Fruit fly (Drosophila melanogaster) whole organism, embryonic: ENCODE measurements around the gene CG10068.

ENCODE experiments used
- CG14050 ChIP-seq: fragments of 200-800 bp; sonication (Bioruptor generic); IDR thresholded peaks from 3 replicates; pipeline ENCODE4 v1.3.6; 2022; ENCODE audit warnings: missing biosample characterization, missing genetic modification characterization
- CG17361 ChIP-seq: fragments of 200-800 bp; sonication (Bioruptor generic); IDR thresholded peaks from 3 replicates; pipeline ENCODE4 v1.3.6; 2022; ENCODE audit warnings: missing biosample characterization, missing genetic modification characterization
- CG17568 ChIP-seq: fragments of 200-800 bp; sonication (Bioruptor generic); optimal IDR thresholded peaks from 2 replicates; lab custom pipeline; 2018; ENCODE audit warnings: missing biosample characterization, mild to moderate bottlenecking, missing genetic modification characterization, moderate library complexity
- CG1792 ChIP-seq: fragments of 200-800 bp; sonication (Bioruptor generic); optimal IDR thresholded peaks from 2 replicates; lab custom pipeline; 2016; ENCODE audit warnings: missing biosample characterization, missing genetic modification characterization
- CG30020 ChIP-seq: fragments of 200-800 bp; optimal IDR thresholded peaks from 2 replicates; lab custom pipeline; 2019; ENCODE audit warnings: missing biosample characterization, mild to moderate bottlenecking, missing genetic modification characterization, moderate library complexity
- CG3726 ChIP-seq: fragments of 200-800 bp; sonication (Bioruptor generic); IDR thresholded peaks from 3 replicates; pipeline ENCODE4, ENCODE4 v1.3.6; 2022; ENCODE audit warnings: missing biosample characterization, missing genetic modification characterization
- CG3838 ChIP-seq: fragments of 200-800 bp; sonication (Bioruptor generic); optimal IDR thresholded peaks from 3 replicates; lab custom pipeline; 2016; ENCODE audit warnings: missing biosample characterization, missing genetic modification characterization
- CG8281 ChIP-seq: fragments of 200-800 bp; sonication (Bioruptor generic); optimal IDR thresholded peaks from 2 replicates; lab custom pipeline; 2018; ENCODE audit warnings: missing biosample characterization, mild to moderate bottlenecking, missing genetic modification characterization, moderate library complexity
- Kr ChIP-seq: fragments of 200-800 bp; sonication (Bioruptor generic); optimal IDR thresholded peaks from 2 replicates; lab custom pipeline; 2017; ENCODE audit warnings: missing biosample characterization, mild to moderate bottlenecking, missing genetic modification characterization
- NC2α ChIP-seq: fragments of 200-800 bp; sonication (Bioruptor generic); optimal IDR thresholded peaks from 2 replicates; lab custom pipeline; 2016; ENCODE audit warnings: missing biosample characterization, missing genetic modification characterization
- caup ChIP-seq: fragments of 200-800 bp; sonication (Bioruptor generic); optimal IDR thresholded peaks from 3 replicates; lab custom pipeline; 2017; ENCODE audit warnings: missing biosample characterization, mild to moderate bottlenecking, missing genetic modification characterization, moderate library complexity; ENCODE audit not compliant: severe bottlenecking
- prd ChIP-seq, 3 experiments: fragments of >200 bp in 2 of 3; fragments of 200-800 bp in 1 of 3; sonication (Bioruptor generic) in 1 of 3; optimal IDR thresholded peaks in 2 of 3; IDR thresholded peaks in 1 of 3; 2 replicates in 2 of 3; 3 replicates in 1 of 3; pipeline versions ENCODE4 v1.3.6 to Lab custom; 2017 to 2022; ENCODE audit warnings: missing biosample characterization in 1 of 3, missing genetic modification characterization in 1 of 3
- stwl ChIP-seq: fragments of 200-800 bp; sonication (Bioruptor generic); optimal IDR thresholded peaks from 3 replicates; lab custom pipeline; 2018; ENCODE audit warnings: missing biosample characterization, mild to moderate bottlenecking, missing genetic modification characterization, moderate library complexity
- wek ChIP-seq: fragments of 200-800 bp; sonication (Bioruptor generic); optimal IDR thresholded peaks from 3 replicates; lab custom pipeline; 2018; ENCODE audit warnings: missing biosample characterization, mild to moderate bottlenecking, missing genetic modification characterization, moderate library complexity

- TF ChIP-seq CG1792 (GFP tag; lab: Kevin White, UChicago): no peak
- TF ChIP-seq CG8281 (tag; lab: Kevin White, UChicago): no peak
- no peak for TF ChIP-seq Kr (GFP tag; lab: Kevin White, UChicago)
- no peak for TF ChIP-seq CG14050 (GFP tag; lab: Robert Waterston, UW)
- TF ChIP-seq prd (optimal IDR thresholded peaks at IDR 0.05; lab: Kevin White, UChicago): no peak
- TF ChIP-seq prd (GFP tag; IDR thresholded peaks at IDR 0.05; lab: Robert Waterston, UW): no peak
- no peak for TF ChIP-seq CG3726 (GFP tag; lab: Robert Waterston, UW)
- TF ChIP-seq CG3838 (GFP tag; lab: Kevin White, UChicago): no peak
- TF ChIP-seq CG17361 (GFP tag; lab: Robert Waterston, UW): no peak
- TF ChIP-seq caup: no peak
- no peak for TF ChIP-seq stwl (tag; lab: Kevin White, UChicago)
- TF ChIP-seq wek: no peak
- TF ChIP-seq NC2α (GFP tag; lab: Kevin White, UChicago): no peak
- no peak for TF ChIP-seq CG17568 (GFP tag; lab: Kevin White, UChicago)
- TF ChIP-seq CG30020 (tag; lab: Kevin White, UChicago): no peak
Measured at dm6 chr3R:7123699-7124098, 4.1 kb downstream of the CG10068 start.
